Worm (Caenorhabditis elegans) whole organism, L2 larva: ENCODE measurements around the gene enu-3.5.

Source experiments
- ama-1 ChIP-seq: fragments of 150-350 bp; optimal IDR thresholded peaks from 2 replicates; lab custom pipeline; 2018; ENCODE audit warnings: inconsistent platforms
- ceh-82 ChIP-seq: fragments of 150-350 bp; optimal IDR thresholded peaks from 2 replicates; lab custom pipeline; 2014; ENCODE audit warnings: missing biosample characterization, missing genetic modification characterization
- egl-27 ChIP-seq: sonication (generic microtip); optimal IDR thresholded peaks from 3 replicates; lab custom pipeline; 2017; ENCODE audit warnings: missing biosample characterization, missing genetic modification reagents, missing genetic modification characterization
- elt-1 ChIP-seq: fragments of 150-350 bp; optimal IDR thresholded peaks from 2 replicates; lab custom pipeline; 2014; ENCODE audit warnings: missing biosample characterization, missing genetic modification characterization
- unc-55 ChIP-seq: fragments of 150-350 bp; sonication (generic microtip); optimal IDR thresholded peaks from 3 replicates; lab custom pipeline; 2014; ENCODE audit warnings: missing biosample characterization, missing genetic modification reagents, missing genetic modification characterization
- ztf-11 ChIP-seq: sonication (generic microtip); optimal IDR thresholded peaks from 2 replicates; lab custom pipeline; 2017; ENCODE audit warnings: missing biosample characterization, missing genetic modification characterization

ce11 chrIII:12860119-12860518, 17.9 kb upstream of the enu-3.5 start:
- TF ChIP-seq ama-1: no peak
- TF ChIP-seq egl-27 (tag; lab: Kevin White, UChicago): no peak
- no peak for TF ChIP-seq ztf-11 (tag; lab: Kevin White, UChicago)
- no peak for TF ChIP-seq unc-55
- TF ChIP-seq ceh-82 (tag; lab: Kevin White, UChicago): no peak
- no peak for TF ChIP-seq elt-1
